Fruit fly (Drosophila melanogaster): ENCODE measurements around the gene Pde1c.

The Pde1c gene

dm6 chr2L:11928464-11928863, at the start of gene Pde1c:
Pde1c (minus strand) TSS chr2L:11928572.
- TF ChIP-seq net (GFP tag; optimal IDR thresholded peaks at IDR 0.05): no peak
- no peak for TF ChIP-seq CG10669 (GFP tag; optimal IDR thresholded peaks at IDR 0.05)
- no peak for TF ChIP-seq Sox14 (GFP tag; optimal IDR thresholded peaks at IDR 0.05)
- no peak for TF ChIP-seq CG34406 (GFP tag; optimal IDR thresholded peaks at IDR 0.05)
- no peak for TF ChIP-seq CG6854 (GFP tag; optimal IDR thresholded peaks at IDR 0.05)
- TF ChIP-seq fkh (GFP tag; optimal IDR thresholded peaks at IDR 0.05): no peak
- no peak for TF ChIP-seq Eip78C (GFP tag)
- TF ChIP-seq Hr39 (GFP tag; optimal IDR thresholded peaks at IDR 0.05): no peak
- TF ChIP-seq Gug (GFP tag; IDR thresholded peaks at IDR 0.05): no peak
- no peak for TF ChIP-seq CG9139 (GFP tag; optimal IDR thresholded peaks at IDR 0.05)
- TF ChIP-seq CG6276 (GFP tag; optimal IDR thresholded peaks at IDR 0.05): no peak

DNA sequence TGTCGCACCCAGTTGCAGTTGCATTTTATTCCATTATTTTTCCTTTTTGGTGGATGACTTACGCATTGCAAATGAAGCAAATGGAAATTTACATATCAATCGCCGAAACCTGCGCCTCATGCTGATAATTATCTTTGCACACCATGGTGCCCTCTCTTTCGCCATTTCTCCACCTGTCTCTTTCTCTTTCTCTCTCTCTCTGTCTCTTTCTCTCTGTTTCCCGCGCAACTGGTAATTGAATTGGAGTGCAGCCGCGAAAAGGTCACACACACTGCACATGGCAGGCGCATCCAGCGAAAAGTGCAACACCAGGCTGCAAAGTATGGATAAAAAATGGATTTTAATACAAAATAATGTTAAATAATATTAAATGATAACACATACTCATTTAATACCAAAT, 49.3 kb upstream of the Pde1c start:
- TF ChIP-seq esn (GFP tag; optimal IDR thresholded peaks at IDR 0.05) (no peak), Ets21C (GFP tag; optimal IDR thresholded peaks at IDR 0.05) (no peak), CG3032 (tag; optimal IDR thresholded peaks at IDR 0.05) (no peak), salr (GFP tag; optimal IDR thresholded peaks at IDR 0.05) (no peak), CG6854 (GFP tag; optimal IDR thresholded peaks at IDR 0.05) (no peak), CG11902 (GFP tag; optimal IDR thresholded peaks at IDR 0.05) (no peak), pdm3 (GFP tag; optimal IDR thresholded peaks at IDR 0.05) (no peak), CG8119 (GFP tag; IDR thresholded peaks at IDR 0.05) (no peak), Sox102F (GFP tag; optimal IDR thresholded peaks at IDR 0.05) (no peak), Hr38 (GFP tag; optimal IDR thresholded peaks at IDR 0.05) (no peak), Eip75B (GFP tag; optimal IDR thresholded peaks at IDR 0.05) (no peak), Met (GFP tag; optimal IDR thresholded peaks at IDR 0.05) (no peak), CG3919 (GFP tag; optimal IDR thresholded peaks at IDR 0.05) (no peak), Blimp-1 (GFP tag; optimal IDR thresholded peaks at IDR 0.05) (no peak), OdsH (GFP tag; optimal IDR thresholded peaks at IDR 0.05) (no peak), CG10631 (GFP tag; optimal IDR thresholded peaks at IDR 0.05) (no peak), Lpt (GFP tag; optimal IDR thresholded peaks at IDR 0.05) (no peak), Eip93F (GFP tag; optimal IDR thresholded peaks at IDR 0.05) (no peak), CG10669 (GFP tag; optimal IDR thresholded peaks at IDR 0.05) (no peak), Eip78C (GFP tag) (no peak)

DNA sequence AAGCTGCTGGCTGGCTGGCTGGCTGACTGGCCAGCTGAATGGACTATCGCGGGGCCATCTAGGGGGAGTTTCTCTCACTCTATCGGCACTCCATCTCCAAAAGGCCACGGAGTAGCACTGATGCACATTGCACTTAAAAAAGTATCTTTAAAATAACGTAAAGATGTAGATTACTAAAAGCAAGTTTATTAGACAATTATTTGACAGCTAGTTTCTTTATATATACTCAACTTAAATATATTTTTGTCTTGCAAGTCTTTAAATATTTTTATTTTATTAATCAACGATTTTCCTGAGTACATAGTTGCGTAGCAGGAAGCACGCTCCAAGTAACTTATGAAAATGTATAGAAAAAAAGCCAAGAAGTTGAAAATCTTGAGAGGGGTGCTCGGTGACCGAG, 48.6 kb upstream of the Pde1c start:
- TF ChIP-seq CG8119 (GFP tag; IDR thresholded peaks at IDR 0.05) (peak; percentile 33; the same call in 1 of the 3 replicates), CG6276 (GFP tag; optimal IDR thresholded peaks at IDR 0.05) (no peak), Hr4 (GFP tag; optimal IDR thresholded peaks at IDR 0.05) (no peak), fd59A (GFP tag; optimal IDR thresholded peaks at IDR 0.05) (no peak), Gug (GFP tag; IDR thresholded peaks at IDR 0.05) (no peak), Hr38 (GFP tag; optimal IDR thresholded peaks at IDR 0.05) (no peak), CG8319 (GFP tag; optimal IDR thresholded peaks at IDR 0.05) (no peak), dsx (GFP tag; optimal IDR thresholded peaks at IDR 0.05; ENCODE audit: poor library complexity, severe bottlenecking) (no peak), Eip78C (GFP tag) (peak; percentile 64), lz (GFP tag; optimal IDR thresholded peaks at IDR 0.05) (no peak), CG6808 (GFP tag; optimal IDR thresholded peaks at IDR 0.05) (no peak), Met (GFP tag; optimal IDR thresholded peaks at IDR 0.05) (no peak), CG6854 (GFP tag; optimal IDR thresholded peaks at IDR 0.05) (no peak), CG10669 (GFP tag; optimal IDR thresholded peaks at IDR 0.05) (no peak), esn (GFP tag; optimal IDR thresholded peaks at IDR 0.05) (no peak), CG32006 (GFP tag; optimal IDR thresholded peaks at IDR 0.05) (peak; percentile 2), CG11762 (GFP tag; optimal IDR thresholded peaks at IDR 0.05; ENCODE audit: insufficient read depth) (no peak), CG34406 (GFP tag; optimal IDR thresholded peaks at IDR 0.05) (no peak), Sox102F (GFP tag; optimal IDR thresholded peaks at IDR 0.05) (no peak), eg (GFP tag; IDR thresholded peaks at IDR 0.05) (peak; percentile 52; the same call in 2 of the 3 replicates), Hr39 (GFP tag; optimal IDR thresholded peaks at IDR 0.05) (no peak), Ets21C (GFP tag; optimal IDR thresholded peaks at IDR 0.05) (no peak), Blimp-1 (GFP tag; optimal IDR thresholded peaks at IDR 0.05) (no peak), CG9139 (GFP tag; optimal IDR thresholded peaks at IDR 0.05) (no peak), vri (GFP tag; optimal IDR thresholded peaks at IDR 0.05) (no peak), CG8632 (GFP tag; optimal IDR thresholded peaks at IDR 0.05) (no peak), CG4318 (GFP tag; optimal IDR thresholded peaks at IDR 0.05) (no peak), CG1621 (tag; optimal IDR thresholded peaks at IDR 0.05) (no peak), topi (GFP tag; optimal IDR thresholded peaks at IDR 0.05) (no peak), CG10631 (GFP tag; optimal IDR thresholded peaks at IDR 0.05) (no peak), CG3919 (GFP tag; optimal IDR thresholded peaks at IDR 0.05) (no peak), achi (GFP tag; optimal IDR thresholded peaks at IDR 0.05) (no peak), CG15336 (GFP tag; IDR thresholded peaks at IDR 0.05) (peak; percentile 37; the same call in 1 of the 2 replicates), OdsH (GFP tag; optimal IDR thresholded peaks at IDR 0.05) (no peak), dac (GFP tag; optimal IDR thresholded peaks at IDR 0.05) (no peak), spab (GFP tag; optimal IDR thresholded peaks at IDR 0.05) (no peak)

All from whole organism, prepupa.